Fruit fly (Drosophila melanogaster) whole organism, prepupa: ENCODE results near the gene Gbeta13F.

Experiments used
- CG10631 ChIP-seq: fragments of 200-800 bp; sonication (Bioruptor generic); optimal IDR thresholded peaks from 2 replicates; lab custom pipeline; 2016; ENCODE audit warnings: missing biosample characterization, missing genetic modification characterization
- CG10669 ChIP-seq: fragments of 200-800 bp; sonication (Bioruptor generic); optimal IDR thresholded peaks from 3 replicates; lab custom pipeline; 2018; ENCODE audit warnings: missing biosample characterization, mild to moderate bottlenecking, missing genetic modification characterization, moderate library complexity
- CG11294 ChIP-seq: fragments of 200-800 bp; sonication (Bioruptor generic); IDR thresholded peaks from 2 replicates; pipeline ENCODE4 v1.3.6; 2022; ENCODE audit warnings: missing biosample characterization, missing genetic modification characterization
- CG11902 ChIP-seq: fragments of 200-800 bp; sonication (Bioruptor generic); optimal IDR thresholded peaks from 3 replicates; lab custom pipeline; 2016; ENCODE audit warnings: missing biosample characterization, missing genetic modification characterization
- CG15336 ChIP-seq: fragments of 200-800 bp; sonication (Bioruptor generic); IDR thresholded peaks from 2 replicates; pipeline ENCODE4 v1.3.6; 2022; ENCODE audit warnings: missing biosample characterization, missing genetic modification characterization
- CG1621 ChIP-seq: fragments of 200-800 bp; sonication (Bioruptor generic); optimal IDR thresholded peaks from 3 replicates; lab custom pipeline; 2018; ENCODE audit warnings: missing biosample characterization, mild to moderate bottlenecking, missing genetic modification characterization
- CG16779 ChIP-seq: fragments of 200-800 bp; sonication (Bioruptor generic); optimal IDR thresholded peaks from 3 replicates; lab custom pipeline; 2017; ENCODE audit warnings: missing biosample characterization, mild to moderate bottlenecking, missing genetic modification characterization
- CG3032 ChIP-seq: fragments of 200-800 bp; optimal IDR thresholded peaks from 2 replicates; lab custom pipeline; 2019; ENCODE audit warnings: missing biosample characterization, mild to moderate bottlenecking, missing genetic modification characterization, moderate library complexity
- CG31627 ChIP-seq: fragments of 200-800 bp; sonication (Bioruptor generic); optimal IDR thresholded peaks from 3 replicates; lab custom pipeline; 2016; ENCODE audit warnings: missing biosample characterization, missing genetic modification characterization
- CG32006 ChIP-seq: fragments of 200-800 bp; sonication (Bioruptor generic); optimal IDR thresholded peaks from 3 replicates; lab custom pipeline; 2017; ENCODE audit warnings: missing biosample characterization, mild to moderate bottlenecking, missing genetic modification characterization
- CG34406 ChIP-seq: fragments of 200-800 bp; sonication (Bioruptor generic); optimal IDR thresholded peaks from 3 replicates; lab custom pipeline; 2016; ENCODE audit warnings: missing biosample characterization, missing genetic modification characterization
- CG3919 ChIP-seq: fragments of 200-800 bp; sonication (Bioruptor generic); optimal IDR thresholded peaks from 3 replicates; lab custom pipeline; 2016; ENCODE audit warnings: missing biosample characterization, missing genetic modification characterization
- CG4318 ChIP-seq: fragments of 200-800 bp; sonication (Bioruptor generic); optimal IDR thresholded peaks from 3 replicates; lab custom pipeline; 2017; ENCODE audit warnings: missing biosample characterization, mild to moderate bottlenecking, missing genetic modification characterization
- CG6276 ChIP-seq: fragments of 200-800 bp; sonication (Bioruptor generic); optimal IDR thresholded peaks from 2 replicates; lab custom pipeline; 2017; ENCODE audit warnings: missing biosample characterization, mild to moderate bottlenecking, missing genetic modification characterization
- CG6792 ChIP-seq: fragments of 200-800 bp; sonication (Bioruptor generic); optimal IDR thresholded peaks from 3 replicates; lab custom pipeline; 2016; ENCODE audit warnings: missing biosample characterization, missing genetic modification characterization
- CG6808 ChIP-seq: fragments of 200-800 bp; sonication (Bioruptor generic); optimal IDR thresholded peaks from 3 replicates; lab custom pipeline; 2017; ENCODE audit warnings: missing biosample characterization, missing genetic modification characterization, mild to moderate bottlenecking, moderate library complexity, missing genetic modification reagents
- CG6854 ChIP-seq: fragments of 200-800 bp; sonication (Bioruptor generic); optimal IDR thresholded peaks from 2 replicates; lab custom pipeline; 2017; ENCODE audit warnings: missing biosample characterization, mild to moderate bottlenecking, missing genetic modification characterization
- CG7368 ChIP-seq: fragments of 200-800 bp; sonication (Bioruptor generic); optimal IDR thresholded peaks from 3 replicates; lab custom pipeline; 2016; ENCODE audit warnings: missing biosample characterization, missing genetic modification characterization
- CG8632 ChIP-seq: fragments of 200-800 bp; sonication (Bioruptor generic); optimal IDR thresholded peaks from 3 replicates; lab custom pipeline; 2016; ENCODE audit warnings: missing biosample characterization, missing genetic modification characterization
- CG9139 ChIP-seq: fragments of 200-800 bp; sonication (Bioruptor generic); optimal IDR thresholded peaks from 3 replicates; lab custom pipeline; 2017; ENCODE audit warnings: missing biosample characterization, mild to moderate bottlenecking, missing genetic modification characterization
- Eip78C ChIP-seq: fragments of 200-800 bp; sonication (Bioruptor generic); peaks from one replicate; lab custom pipeline; 2016; ENCODE audit warnings: missing biosample characterization, missing genetic modification characterization
- Eip93F ChIP-seq: fragments of 200-800 bp; sonication (Bioruptor generic); optimal IDR thresholded peaks from 2 replicates; lab custom pipeline; 2016; ENCODE audit warnings: missing biosample characterization, mild to moderate bottlenecking, missing genetic modification characterization
- Ets21C ChIP-seq: fragments of 200-800 bp; sonication (Bioruptor generic); optimal IDR thresholded peaks from 3 replicates; lab custom pipeline; 2016; ENCODE audit warnings: missing biosample characterization, missing genetic modification characterization
- Ets96B ChIP-seq: fragments of 200-800 bp; optimal IDR thresholded peaks from 2 replicates; lab custom pipeline; 2019; ENCODE audit warnings: missing biosample characterization, mild to moderate bottlenecking, missing genetic modification characterization, moderate library complexity
- Gug ChIP-seq: fragments of 200-800 bp; sonication (Bioruptor generic); IDR thresholded peaks from 2 replicates; pipeline ENCODE4 v1.3.6; 2022; ENCODE audit warnings: missing biosample characterization, missing genetic modification characterization
- Hr38 ChIP-seq: sonication (Bioruptor generic); optimal IDR thresholded peaks from 2 replicates; lab custom pipeline; 2016; ENCODE audit warnings: missing biosample characterization, missing genetic modification characterization
- Hr39 ChIP-seq: fragments of 200-800 bp; sonication (Bioruptor generic); optimal IDR thresholded peaks from 2 replicates; lab custom pipeline; 2016; ENCODE audit warnings: missing biosample characterization, missing genetic modification characterization
- Hr4 ChIP-seq: fragments of 200-800 bp; sonication (Bioruptor generic); optimal IDR thresholded peaks from 3 replicates; lab custom pipeline; 2016; ENCODE audit warnings: missing biosample characterization, missing genetic modification characterization
- Lpt ChIP-seq: fragments of 200-800 bp; sonication (Bioruptor generic); optimal IDR thresholded peaks from 3 replicates; lab custom pipeline; 2016; ENCODE audit warnings: missing biosample characterization, missing genetic modification characterization
- Met ChIP-seq: fragments of 200-800 bp; sonication (Bioruptor generic); optimal IDR thresholded peaks from 3 replicates; lab custom pipeline; 2016; ENCODE audit warnings: missing biosample characterization, missing genetic modification characterization
- OdsH ChIP-seq: fragments of 200-800 bp; sonication (Bioruptor generic); optimal IDR thresholded peaks from 3 replicates; lab custom pipeline; 2016; ENCODE audit warnings: missing biosample characterization, missing genetic modification characterization
- Smox ChIP-seq: fragments of 200-800 bp; sonication (Bioruptor generic); optimal IDR thresholded peaks from 3 replicates; lab custom pipeline; 2016; ENCODE audit warnings: missing biosample characterization, missing genetic modification characterization
- Sox102F ChIP-seq: fragments of 200-800 bp; sonication (Bioruptor generic); optimal IDR thresholded peaks from 2 replicates; lab custom pipeline; 2016; ENCODE audit warnings: missing biosample characterization, mild to moderate bottlenecking, missing genetic modification characterization
- Sox14 ChIP-seq: fragments of 200-800 bp; sonication (Bioruptor generic); optimal IDR thresholded peaks from 3 replicates; lab custom pipeline; 2016; ENCODE audit warnings: missing biosample characterization, missing genetic modification characterization
- Sox15 ChIP-seq: fragments of 200-800 bp; sonication (Bioruptor generic); optimal IDR thresholded peaks from 3 replicates; lab custom pipeline; 2016; ENCODE audit warnings: missing biosample characterization, missing genetic modification characterization
- achi ChIP-seq: fragments of 200-800 bp; sonication (Bioruptor generic); optimal IDR thresholded peaks from 3 replicates; lab custom pipeline; 2016; ENCODE audit warnings: missing biosample characterization, missing genetic modification characterization
- acj6 ChIP-seq: fragments of 200-800 bp; sonication (Bioruptor generic); optimal IDR thresholded peaks from 3 replicates; lab custom pipeline; 2016; ENCODE audit warnings: missing biosample characterization, missing genetic modification characterization
- dac ChIP-seq: fragments of 200-800 bp; sonication (Bioruptor generic); optimal IDR thresholded peaks from 2 replicates; lab custom pipeline; 2017; ENCODE audit warnings: missing biosample characterization, mild to moderate bottlenecking, missing genetic modification characterization
- eg ChIP-seq: fragments of 200-800 bp; sonication (Bioruptor generic); IDR thresholded peaks from 3 replicates; pipeline ENCODE4 v1.3.6; 2022; ENCODE audit warnings: missing biosample characterization, missing genetic modification characterization
- esn ChIP-seq: fragments of 200-800 bp; sonication (Bioruptor generic); optimal IDR thresholded peaks from 2 replicates; lab custom pipeline; 2016; ENCODE audit warnings: missing biosample characterization, mild to moderate bottlenecking, missing genetic modification characterization, moderate library complexity
- fd59A ChIP-seq: fragments of 200-800 bp; sonication (Bioruptor generic); optimal IDR thresholded peaks from 2 replicates; lab custom pipeline; 2017; ENCODE audit warnings: missing biosample characterization, mild to moderate bottlenecking, missing genetic modification characterization, missing genetic modification reagents
- fd85E ChIP-seq: fragments of 200-800 bp; sonication (Bioruptor generic); optimal IDR thresholded peaks from 3 replicates; lab custom pipeline; 2016; ENCODE audit warnings: missing biosample characterization, missing genetic modification characterization
- fkh ChIP-seq: fragments of 200-800 bp; sonication (Bioruptor generic); optimal IDR thresholded peaks from 3 replicates; lab custom pipeline; 2017; ENCODE audit warnings: missing biosample characterization, mild to moderate bottlenecking, missing genetic modification characterization, moderate library complexity
- net ChIP-seq: fragments of 200-800 bp; sonication (Bioruptor generic); optimal IDR thresholded peaks from 3 replicates; lab custom pipeline; 2016; ENCODE audit warnings: missing biosample characterization, missing genetic modification characterization
- pdm3 ChIP-seq: fragments of 200-800 bp; sonication (Bioruptor generic); optimal IDR thresholded peaks from 3 replicates; lab custom pipeline; 2016; ENCODE audit warnings: missing biosample characterization, missing genetic modification characterization
- salr ChIP-seq, 2 experiments: fragments of 200-800 bp; sonication (Bioruptor generic); optimal IDR thresholded peaks; 3 replicates each; lab custom pipeline; 2016 to 2018; ENCODE audit warnings: missing biosample characterization in 2 of 2, missing genetic modification characterization in 2 of 2, mild to moderate bottlenecking in 1 of 2
- spab ChIP-seq: fragments of 200-800 bp; sonication (Bioruptor generic); optimal IDR thresholded peaks from 2 replicates; lab custom pipeline; 2017; ENCODE audit warnings: missing biosample characterization, mild to moderate bottlenecking, missing genetic modification characterization, missing genetic modification reagents
- ss ChIP-seq, 2 experiments: fragments of 200-800 bp; sonication (Bioruptor generic); optimal IDR thresholded peaks; 2 replicates in 1 of 2; 3 replicates in 1 of 2; lab custom pipeline; 2017 to 2018; ENCODE audit warnings: mild to moderate bottlenecking in 2 of 2, missing biosample characterization in 2 of 2, missing genetic modification characterization in 2 of 2, moderate library complexity in 1 of 2
- svp ChIP-seq: fragments of 200-800 bp; sonication (Bioruptor generic); peaks from one replicate; lab custom pipeline; 2016; ENCODE audit warnings: missing biosample characterization, missing genetic modification characterization
- topi ChIP-seq: fragments of 200-800 bp; sonication (Bioruptor generic); optimal IDR thresholded peaks from 3 replicates; lab custom pipeline; 2016; ENCODE audit warnings: missing biosample characterization, missing genetic modification characterization
- vri ChIP-seq: fragments of 200-800 bp; sonication (Bioruptor generic); optimal IDR thresholded peaks from 3 replicates; lab custom pipeline; 2016; ENCODE audit warnings: missing biosample characterization, mild to moderate bottlenecking, missing genetic modification characterization

The Gbeta13F gene

dm6 chrX:15889780-15890608 is 30.1 kb downstream of the Gbeta13F start, which contains the start of the genes MSBP and CG15916:
TSS of gene MSBP (minus strand) at chrX:15890109.
TSS of gene CG15916 (plus strand) at chrX:15890589.
- peak; percentile 32 for TF ChIP-seq topi (GFP tag; lab: Kevin White, UChicago)
- no peak for TF ChIP-seq CG8632
- TF ChIP-seq CG6808 (GFP tag; lab: Kevin White, UChicago): peak; percentile 8
- TF ChIP-seq CG3032 (tag; lab: Kevin White, UChicago): peak; percentile 53
- TF ChIP-seq fd85E: no peak
- no peak for TF ChIP-seq CG32006 (GFP tag; lab: Kevin White, UChicago)
- TF ChIP-seq vri (GFP tag; lab: Kevin White, UChicago): no peak
- no peak for TF ChIP-seq Hr38 (GFP tag; lab: Kevin White, UChicago)
- peak; percentile 38; the same call in 1 of the 2 replicates for TF ChIP-seq Gug (GFP tag; lab: Robert Waterston, UW)
- no peak for TF ChIP-seq CG16779
- no peak for TF ChIP-seq CG3919
- TF ChIP-seq CG6854 (GFP tag; lab: Kevin White, UChicago): no peak
- TF ChIP-seq CG15336 (GFP tag; lab: Robert Waterston, UW): no peak
- TF ChIP-seq CG7368 (GFP tag; lab: Kevin White, UChicago): no peak
- TF ChIP-seq CG6792 (GFP tag; lab: Kevin White, UChicago): no peak
- peak; percentile 49 for TF ChIP-seq pdm3
- TF ChIP-seq CG11294 (GFP tag; lab: Robert Waterston, UW): no peak
- TF ChIP-seq CG11902 (GFP tag; lab: Kevin White, UChicago): peak; percentile 12
- no peak for TF ChIP-seq CG9139 (GFP tag; lab: Kevin White, UChicago)
- TF ChIP-seq eg (GFP tag; lab: Robert Waterston, UW): no peak; the same call in 2 of the 3 replicates
- no peak for TF ChIP-seq CG6276
- TF ChIP-seq Lpt (GFP tag; lab: Kevin White, UChicago): peak; percentile 3
- TF ChIP-seq Smox (GFP tag; lab: Kevin White, UChicago): no peak
- no peak for TF ChIP-seq Sox14 (GFP tag; lab: Kevin White, UChicago)
- peak; percentile 98 for TF ChIP-seq svp
- TF ChIP-seq Met (GFP tag; lab: Kevin White, UChicago): peak; percentile 11
- peak; percentile 26 for TF ChIP-seq CG31627 (GFP tag; lab: Kevin White, UChicago)
- peak; percentile 41 for TF ChIP-seq Sox15 (GFP tag; lab: Kevin White, UChicago)
- peak; percentile 44 for TF ChIP-seq CG4318 (GFP tag; lab: Kevin White, UChicago)
- TF ChIP-seq OdsH (GFP tag; lab: Kevin White, UChicago): peak; percentile 54
- no peak for TF ChIP-seq Sox102F
- TF ChIP-seq ss (GFP tag; optimal IDR thresholded peaks at IDR 0.05; lab: Kevin White, UChicago): peak in 1 of 2 experiments; percentile 45
- peak; percentile 8 for TF ChIP-seq Hr4 (GFP tag; lab: Kevin White, UChicago)
- peak; percentile 37 for TF ChIP-seq acj6 (GFP tag; lab: Kevin White, UChicago)
- peak; percentile 41 for TF ChIP-seq CG10631 (GFP tag; lab: Kevin White, UChicago)
- peak; percentile 21 for TF ChIP-seq achi (GFP tag; lab: Kevin White, UChicago)
- no peak for TF ChIP-seq net (GFP tag; lab: Kevin White, UChicago)
- peak in 1 of 2 experiments; percentile 24 for TF ChIP-seq salr (GFP tag; optimal IDR thresholded peaks at IDR 0.05; lab: Kevin White, UChicago)
- peak; percentile 29 for TF ChIP-seq fd59A (GFP tag; lab: Kevin White, UChicago)
- TF ChIP-seq Eip93F (GFP tag; lab: Kevin White, UChicago): no peak
- peak; percentile 28 for TF ChIP-seq CG10669
- peak; percentile 77 for TF ChIP-seq Eip78C (GFP tag; lab: Kevin White, UChicago)
- TF ChIP-seq Ets96B: peak; percentile 2
- TF ChIP-seq Hr39 (GFP tag; lab: Kevin White, UChicago): peak; percentile 15
- peak; percentile 28 for TF ChIP-seq esn (GFP tag; lab: Kevin White, UChicago)
- TF ChIP-seq fkh (GFP tag; lab: Kevin White, UChicago): no peak
- TF ChIP-seq spab: no peak
- no peak for TF ChIP-seq Ets21C
- TF ChIP-seq dac (GFP tag; lab: Kevin White, UChicago): no peak
- TF ChIP-seq CG34406 (GFP tag; lab: Kevin White, UChicago): peak; percentile 18
- TF ChIP-seq CG1621 (tag; lab: Kevin White, UChicago): no peak
